Worm (Caenorhabditis elegans): Measurements from ENCODE around the gene CD4.11.

Gene CD4.11

DNA sequence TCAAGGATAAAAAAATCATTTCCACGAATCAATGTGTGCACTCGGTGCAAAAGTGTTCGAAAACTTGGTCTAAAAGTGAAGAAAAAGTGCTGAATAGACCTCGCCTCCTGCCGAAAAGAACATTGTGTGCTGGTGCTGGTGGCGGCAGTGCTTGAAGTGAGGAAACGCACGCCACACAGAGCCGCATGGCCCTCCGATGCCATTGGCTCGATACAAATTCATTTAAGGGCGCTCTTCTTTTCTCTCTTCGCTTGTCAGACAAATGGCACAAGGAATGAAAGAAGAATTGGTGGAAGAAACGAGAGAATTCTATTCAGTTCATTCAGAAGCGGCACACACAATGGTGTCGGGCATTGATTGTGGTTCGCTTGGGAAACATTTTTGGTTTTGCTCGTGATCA lies 2.6 kb upstream of the CD4.11 start:
- TF ChIP-seq him-1 (tag; optimal IDR thresholded peaks at IDR 0.05) (peak; percentile 29), chd-7 (tag; optimal IDR thresholded peaks at IDR 0.05) (peak; percentile 34), zfh-2 (GFP tag; conservative IDR thresholded peaks at IDR 0.05) (0 out of 2 replicates have a peak, but pooled peaks have one; percentile 23), mcd-1 (GFP tag; IDR thresholded peaks at IDR 0.05) (0 out of 2 replicates have a peak, but pooled peaks have one; percentile 17), pbrm-1 (GFP tag; IDR thresholded peaks at IDR 0.05) (0 out of 2 replicates have a peak, but pooled peaks have one; percentile 26), F23B12.7 (tag; optimal IDR thresholded peaks at IDR 0.05; ENCODE audit: insufficient read depth) (no peak), F57C9.4 (tag; optimal IDR thresholded peaks at IDR 0.05) (no peak), hmg-20 (GFP tag; IDR thresholded peaks at IDR 0.05) (peak; percentile 33; the same call in 1 of the 2 replicates)

DNA sequence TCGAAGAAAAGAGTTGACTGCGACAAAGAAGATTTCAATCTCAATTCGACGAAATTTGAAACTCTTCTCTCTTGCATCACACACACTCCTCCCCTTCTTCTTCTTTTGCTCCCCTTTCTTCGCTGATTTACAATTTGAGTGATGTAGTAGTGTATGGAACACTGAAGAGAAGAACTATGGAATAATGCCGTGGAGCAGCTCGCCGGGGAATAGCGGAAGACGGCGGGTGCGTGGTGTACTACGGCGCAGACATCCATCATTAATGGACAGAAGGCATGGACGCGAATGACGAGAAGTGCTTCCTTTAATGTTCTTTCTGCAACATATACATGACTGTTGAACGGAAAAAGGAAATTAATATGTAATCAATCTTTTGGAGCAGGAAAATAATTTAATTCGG lies 2.1 kb upstream of the CD4.11 start:
- TF ChIP-seq mel-28 (tag; optimal IDR thresholded peaks at IDR 0.05; ENCODE audit: borderline replicate concordance) (no peak), ztf-22 (GFP tag; optimal IDR thresholded peaks at IDR 0.05) (no peak), attf-6 (GFP tag; IDR thresholded peaks at IDR 0.05) (peak; percentile 44; the same call in 1 of the 2 replicates), F39B2.1 (GFP tag; IDR thresholded peaks at IDR 0.05) (no peak), tbp1 (GFP tag; optimal IDR thresholded peaks at IDR 0.05) (peak; percentile 2), D2030.7 (GFP tag; IDR thresholded peaks at IDR 0.05) (no peak), lin-54 (GFP tag; optimal IDR thresholded peaks at IDR 0.05) (peak; percentile 22), madf-6 (GFP tag; IDR thresholded peaks at IDR 0.05) (peak; percentile 56), pbrm-1 (GFP tag; IDR thresholded peaks at IDR 0.05) (peak; percentile 70), ceh-58 (GFP tag; IDR thresholded peaks at IDR 0.05) (0 out of 2 replicates have a peak, but pooled peaks have one; percentile 82), let-526 (GFP tag; IDR thresholded peaks at IDR 0.05) (no peak), F52B5.7 (tag; optimal IDR thresholded peaks at IDR 0.05) (peak; percentile 26), bed-2 (GFP tag; IDR thresholded peaks at IDR 0.05) (no peak), cebp-1 (GFP tag; IDR thresholded peaks at IDR 0.05) (no peak), cebp-1 (tag; optimal IDR thresholded peaks at IDR 0.05) (peak; percentile 19), sdz-38 (tag; optimal IDR thresholded peaks at IDR 0.05) (no peak), madf-3 (GFP tag; IDR thresholded peaks at IDR 0.05) (0 out of 2 replicates have a peak, but pooled peaks have one; percentile 73), tlf-1 (GFP tag; optimal IDR thresholded peaks at IDR 0.05) (peak; percentile 18), lsl-1 (GFP tag; optimal IDR thresholded peaks at IDR 0.05) (peak; percentile 16), lin-26 (GFP tag; IDR thresholded peaks at IDR 0.05) (peak; percentile 63; the same call in 1 of the 2 replicates), B0035.1 (tag; optimal IDR thresholded peaks at IDR 0.05) (no peak), B0336.3 (GFP tag; IDR thresholded peaks at IDR 0.05) (peak; percentile 75), ceh-100 (GFP tag; IDR thresholded peaks at IDR 0.05) (no peak), hmg-1.2 (GFP tag; IDR thresholded peaks at IDR 0.05) (0 out of 2 replicates have a peak, but pooled peaks have one; percentile 13), athp-1 (tag; optimal IDR thresholded peaks at IDR 0.05) (peak; percentile 8)

DNA sequence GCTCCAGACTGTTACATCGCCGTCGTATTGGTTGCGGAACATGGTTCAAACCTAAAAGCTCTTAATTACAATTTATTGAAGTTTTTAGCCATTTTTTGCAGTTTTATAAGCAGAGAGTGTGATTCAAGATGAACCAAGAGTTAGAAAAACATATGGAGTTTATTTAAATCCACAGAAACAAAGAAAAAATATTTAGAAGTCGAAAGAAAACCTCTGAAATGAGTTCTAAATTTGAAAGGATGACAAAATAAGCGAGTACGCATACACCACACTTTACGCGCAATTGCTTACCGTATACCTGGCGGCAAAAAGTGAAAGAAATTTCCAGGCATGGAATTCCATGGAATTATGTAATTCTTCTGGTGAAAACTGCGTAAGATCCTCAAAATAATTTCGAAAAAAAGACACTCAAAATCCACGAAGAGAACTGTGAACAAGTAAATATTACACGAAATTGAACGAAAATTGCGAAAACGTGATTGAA lies 598 bp upstream of the CD4.11 start, which contains the start of gene pas-6:
Gene pas-6, minus strand, starts transcription at position 51 of the 484 bp plus-strand sequence.
- TF ChIP-seq ZK185.1 (tag; optimal IDR thresholded peaks at IDR 0.05; ENCODE audit: poor library complexity, severe bottlenecking), result no peak
- no peak for TF ChIP-seq akir-1 (GFP tag; optimal IDR thresholded peaks at IDR 0.05)
- no peak for TF ChIP-seq pbrm-1 (GFP tag; IDR thresholded peaks at IDR 0.05)
- no peak for TF ChIP-seq mel-28 (tag; optimal IDR thresholded peaks at IDR 0.05; ENCODE audit: borderline replicate concordance)
- no peak for TF ChIP-seq hlh-12 (tag; optimal IDR thresholded peaks at IDR 0.05)
- TF ChIP-seq chd-7 (tag; optimal IDR thresholded peaks at IDR 0.05), result no peak
- no peak for TF ChIP-seq lin-26 (GFP tag; IDR thresholded peaks at IDR 0.05)
- TF ChIP-seq sptf-2 (GFP tag; optimal IDR thresholded peaks at IDR 0.05), result no peak
- no peak for TF ChIP-seq nfyb-1 (GFP tag; IDR thresholded peaks at IDR 0.05)
- no peak for TF ChIP-seq cebp-2 (GFP tag; IDR thresholded peaks at IDR 0.05)
- no peak for TF ChIP-seq repo-1 (tag; optimal IDR thresholded peaks at IDR 0.05)
- no peak for TF ChIP-seq nfya-1 (tag; optimal IDR thresholded peaks at IDR 0.05; ENCODE audit: borderline replicate concordance, insufficient read depth)
- no peak for TF ChIP-seq F52B5.7 (tag; optimal IDR thresholded peaks at IDR 0.05)
- no peak for TF ChIP-seq nhr-120 (GFP tag; IDR thresholded peaks at IDR 0.05)
- peak; percentile 61 for TF ChIP-seq B0019.2 (GFP tag; conservative IDR thresholded peaks at IDR 0.05)
- no peak for TF ChIP-seq ztf-22 (GFP tag; optimal IDR thresholded peaks at IDR 0.05)
- no peak for TF ChIP-seq tbx-9 (tag; optimal IDR thresholded peaks at IDR 0.05; ENCODE audit: borderline replicate concordance)
- TF ChIP-seq ztf-28 (GFP tag; IDR thresholded peaks at IDR 0.05), result no peak
- TF ChIP-seq snpc-4 (GFP tag; optimal IDR thresholded peaks at IDR 0.05), result no peak
- TF ChIP-seq snpc-4 (tag; optimal IDR thresholded peaks at IDR 0.05), result peak in 3 of 4 experiments; percentile 6 to 54 (median 31)
